Worm (Caenorhabditis elegans): ENCODE measurements around the gene T10D4.6.
A peak's percentile ranks its signal among the peaks of the same experiment; 100 is the strongest.
"Not testable (repeated sequence)": the region's sequence is repeated elsewhere in the genome, so short reads cannot be mapped to it uniquely, and the experiment has no call there.

The T10D4.6 gene

DNA sequence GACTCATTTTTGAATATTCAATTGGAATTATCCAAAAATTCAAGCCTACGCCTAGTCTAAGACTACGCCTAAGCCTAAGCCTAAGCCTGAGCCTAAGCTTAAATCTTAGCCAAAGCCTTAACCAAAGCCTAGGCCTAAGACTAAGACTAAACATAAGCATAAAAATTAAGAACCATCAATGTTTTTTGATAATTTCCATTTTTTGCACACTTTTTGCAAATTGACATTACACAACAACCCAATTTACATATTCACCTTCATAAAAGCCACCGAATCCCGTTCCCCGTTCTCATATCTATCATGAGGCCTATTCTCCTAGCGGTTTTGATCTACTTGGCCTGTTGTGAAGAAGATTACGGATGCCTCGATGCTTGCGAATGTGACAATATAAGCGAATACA, 1.7 kb upstream of the T10D4.6 start, which contains the start of gene T10D4.7:
T10D4.7 (plus strand) TSS at position 301 of the 400 bp plus-strand sequence.
- no peak for TF ChIP-seq pha-2 (tag; optimal IDR thresholded peaks at IDR 0.05)
- no peak for TF ChIP-seq ahr-1 (tag; optimal IDR thresholded peaks at IDR 0.05)
- no peak for TF ChIP-seq unc-86 (tag; optimal IDR thresholded peaks at IDR 0.05)
- TF ChIP-seq elt-2 (tag; optimal IDR thresholded peaks at IDR 0.05) = no peak

DNA sequence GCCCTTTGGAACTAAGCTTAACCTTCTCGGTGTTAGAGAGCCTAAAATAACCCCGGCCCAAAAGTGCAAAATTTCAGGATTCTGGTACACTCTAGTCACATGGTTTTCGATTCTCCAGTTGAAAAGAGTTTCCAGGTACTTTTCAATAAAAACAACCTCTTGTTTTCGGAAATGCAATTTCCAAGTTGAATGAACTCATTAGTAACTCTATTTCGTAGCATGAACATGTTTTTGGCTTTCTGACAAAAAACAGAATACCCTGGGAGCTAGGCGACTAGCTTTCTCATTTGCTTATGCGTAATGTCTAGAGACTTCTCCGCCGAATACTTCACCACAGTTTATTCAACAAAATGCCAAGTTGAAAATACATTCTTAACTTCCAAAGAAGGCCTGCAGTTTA, 4.1 kb downstream of the T10D4.6 start, which contains the start of gene srh-71:
srh-71 (plus strand) TSS at position 301 of the 400 bp plus-strand sequence.
- TF ChIP-seq F13H6.1 (tag; optimal IDR thresholded peaks at IDR 0.05) = no peak

DNA sequence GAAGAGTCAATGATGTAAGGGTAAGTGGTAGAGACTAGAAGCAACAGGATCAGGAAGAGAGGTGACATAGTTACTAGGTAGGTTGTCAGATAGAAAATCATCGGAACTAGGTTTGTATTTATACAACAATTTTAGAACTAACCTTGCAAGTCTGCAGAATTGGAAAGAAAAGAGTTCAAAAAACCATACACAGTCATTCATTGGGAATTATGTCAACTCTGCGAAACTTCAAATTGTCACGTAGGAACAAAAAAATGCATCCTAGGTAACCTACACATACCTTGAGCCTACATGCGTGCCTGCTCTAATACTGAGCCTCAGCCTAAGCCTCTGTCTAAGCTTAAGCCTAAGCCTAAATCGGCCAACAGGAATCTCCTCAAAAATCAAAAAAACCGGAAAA, 7.2 kb downstream of the T10D4.6 start, which contains the start of gene ins-19:
ins-19 (minus strand) TSS at position 101 of the 400 bp plus-strand sequence.
- TF ChIP-seq dmd-4 (tag; optimal IDR thresholded peaks at IDR 0.05; ENCODE audit: borderline replicate concordance) (no peak), ceh-19 (GFP tag; optimal IDR thresholded peaks at IDR 0.05) (no peak), ceh-6 (GFP tag; optimal IDR thresholded peaks at IDR 0.05) (no peak), ceh-45 (GFP tag; IDR thresholded peaks at IDR 0.05) (no peak), hlh-15 (tag; optimal IDR thresholded peaks at IDR 0.05) (no peak), sox-2 (GFP tag; IDR thresholded peaks at IDR 0.05) (no peak), odd-2 (tag; optimal IDR thresholded peaks at IDR 0.05) (no peak), Y22D7AL.16 (tag; optimal IDR thresholded peaks at IDR 0.05) (no peak), C08G9.2 (tag; optimal IDR thresholded peaks at IDR 0.05) (no peak), tbx-7 (tag; optimal IDR thresholded peaks at IDR 0.05) (no peak), ceh-9 (tag; optimal IDR thresholded peaks at IDR 0.05) (no peak), lim-6 (tag; optimal IDR thresholded peaks at IDR 0.05) (no peak), unc-42 (tag; optimal IDR thresholded peaks at IDR 0.05) (no peak), pag-3 (tag; optimal IDR thresholded peaks at IDR 0.05; ENCODE audit: borderline replicate concordance) (no peak), hlh-30 (tag; optimal IDR thresholded peaks at IDR 0.05; ENCODE audit: insufficient read depth) (no peak)

DNA sequence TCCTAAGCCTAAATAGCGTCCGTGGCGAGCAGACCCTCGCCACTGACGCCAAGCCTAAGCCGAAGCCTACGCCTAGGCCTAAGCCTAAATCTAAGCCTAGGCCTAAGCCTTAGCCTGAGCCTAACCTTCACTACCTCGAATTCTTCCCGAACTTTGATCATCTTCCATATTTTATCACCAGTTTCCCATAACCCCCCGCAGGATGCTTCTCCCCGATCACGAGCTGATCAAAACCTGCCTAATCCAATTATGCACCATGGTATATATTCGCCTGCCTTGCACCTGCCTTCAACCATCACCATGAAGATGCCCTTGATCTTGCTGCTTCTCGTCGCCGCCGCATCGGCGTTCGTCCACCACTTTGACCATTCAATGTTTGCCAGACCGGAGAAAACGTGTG, 7.6 kb downstream of the T10D4.6 start, which contains the start of gene ins-31:
ins-31 (plus strand) TSS at position 301 of the 400 bp plus-strand sequence.
- not testable (repeated sequence) for TF ChIP-seq ceh-6 (GFP tag; optimal IDR thresholded peaks at IDR 0.05); pat-9 (tag; optimal IDR thresholded peaks at IDR 0.05); ceh-24 (tag; optimal IDR thresholded peaks at IDR 0.05)

DNA sequence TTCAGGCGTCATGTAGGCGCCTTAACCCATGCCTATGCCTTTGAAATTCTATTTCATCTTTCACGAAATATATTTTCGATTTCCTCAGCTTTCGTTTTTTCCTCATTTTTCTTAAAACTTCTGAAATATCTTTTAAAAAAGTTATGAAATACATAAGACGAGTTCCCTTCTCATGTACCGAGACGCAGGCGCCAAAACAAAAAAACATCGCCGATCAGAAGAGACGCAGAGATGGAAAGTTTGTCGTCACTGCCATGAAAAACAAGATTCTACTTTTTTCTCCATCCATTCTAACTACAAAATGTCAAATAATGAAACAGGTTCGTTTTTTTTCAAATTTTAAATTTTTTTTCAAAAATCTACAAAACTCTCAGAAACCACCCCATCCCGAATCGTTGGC, 9.9 kb downstream of the T10D4.6 start, which contains the start of gene chil-24:
chil-24 (plus strand) TSS at position 156 of the 400 bp plus-strand sequence.
- TF ChIP-seq ahr-1 (tag; optimal IDR thresholded peaks at IDR 0.05) = no peak
- TF ChIP-seq K02D7.2 (tag; optimal IDR thresholded peaks at IDR 0.05) = no peak
- no peak for TF ChIP-seq fkh-10 (GFP tag; optimal IDR thresholded peaks at IDR 0.05)
- no peak for TF ChIP-seq pha-2 (tag; optimal IDR thresholded peaks at IDR 0.05)
- no peak for TF ChIP-seq ceh-48 (tag; optimal IDR thresholded peaks at IDR 0.05)
- no peak for TF ChIP-seq che-1 (tag; optimal IDR thresholded peaks at IDR 0.05)
- TF ChIP-seq elt-2 (tag; optimal IDR thresholded peaks at IDR 0.05) = no peak
- TF ChIP-seq pros-1 (tag; optimal IDR thresholded peaks at IDR 0.05) = no peak
- no peak for TF ChIP-seq Y22D7AL.16 (tag; optimal IDR thresholded peaks at IDR 0.05)
- TF ChIP-seq ceh-30 (tag; optimal IDR thresholded peaks at IDR 0.05) = no peak
- TF ChIP-seq pha-4 (tag; optimal IDR thresholded peaks at IDR 0.05) = no peak
- TF ChIP-seq K09A11.1 (tag; optimal IDR thresholded peaks at IDR 0.05; ENCODE audit: insufficient read depth) = no peak
- no peak for TF ChIP-seq pqm-1 (tag; optimal IDR thresholded peaks at IDR 0.05)

DNA sequence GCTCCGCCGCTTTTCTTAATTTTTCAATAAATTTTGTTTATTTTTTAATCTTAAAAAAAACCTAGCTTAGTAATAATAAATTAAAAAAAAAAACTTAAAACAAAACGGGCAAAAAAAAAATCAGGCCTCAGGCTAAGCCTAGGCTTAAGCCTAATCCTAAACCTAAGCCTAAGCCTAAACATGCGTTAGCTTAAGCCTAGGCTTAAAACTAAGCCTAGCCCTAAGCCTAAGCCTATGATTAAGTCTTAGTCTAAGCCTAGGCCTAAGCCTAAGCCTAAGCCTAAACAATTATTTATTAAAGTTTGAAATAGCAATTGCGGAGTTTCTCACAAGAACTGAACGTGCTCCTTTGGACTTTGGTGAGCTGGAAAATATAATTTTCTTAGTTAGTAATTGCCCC, 16.2 kb downstream of the T10D4.6 start:
- TF ChIP-seq pros-1 (tag; optimal IDR thresholded peaks at IDR 0.05) (no peak), hlh-8 (tag; optimal IDR thresholded peaks at IDR 0.05) (no peak), mec-3 (tag; optimal IDR thresholded peaks at IDR 0.05; ENCODE audit: borderline replicate concordance) (no peak), dve-1 (tag; optimal IDR thresholded peaks at IDR 0.05) (peak; percentile 63)
